Fruit fly (Drosophila melanogaster): Measurements from ENCODE around the gene CG11164.

Gene CG11164

dm6 chrX:13630290-13630900 lies 37.4 kb upstream of the CG11164 start (continued):
- no peak for TF ChIP-seq fd85E (GFP tag; optimal IDR thresholded peaks at IDR 0.05)
- TF ChIP-seq CG8632 (GFP tag; optimal IDR thresholded peaks at IDR 0.05), result peak; percentile 34
- TF ChIP-seq Sox102F (GFP tag; optimal IDR thresholded peaks at IDR 0.05), result peak; percentile 40
- peak; percentile 51 for TF ChIP-seq Met (GFP tag; optimal IDR thresholded peaks at IDR 0.05)
- peak; percentile 62 for TF ChIP-seq lz (GFP tag; optimal IDR thresholded peaks at IDR 0.05)
- TF ChIP-seq CG6276 (GFP tag; optimal IDR thresholded peaks at IDR 0.05), result no peak
- TF ChIP-seq pdm3 (GFP tag; optimal IDR thresholded peaks at IDR 0.05), result peak; percentile 54
- TF ChIP-seq acj6 (GFP tag; optimal IDR thresholded peaks at IDR 0.05), result peak; percentile 31
- TF ChIP-seq CG3919 (GFP tag; optimal IDR thresholded peaks at IDR 0.05), result peak; percentile 46
- no peak for TF ChIP-seq spab (GFP tag; optimal IDR thresholded peaks at IDR 0.05)
- TF ChIP-seq cyc (GFP tag; optimal IDR thresholded peaks at IDR 0.05), result peak; percentile 58
- peak; percentile 36 for TF ChIP-seq Eip75B (GFP tag; optimal IDR thresholded peaks at IDR 0.05)
- peak; percentile 66 for TF ChIP-seq esn (GFP tag; optimal IDR thresholded peaks at IDR 0.05)
- TF ChIP-seq CG3032 (tag; optimal IDR thresholded peaks at IDR 0.05), result no peak
- TF ChIP-seq Hr39 (GFP tag; optimal IDR thresholded peaks at IDR 0.05), result peak; percentile 65
- peak; percentile 43 for TF ChIP-seq CG32006 (GFP tag; optimal IDR thresholded peaks at IDR 0.05)
- TF ChIP-seq salr (GFP tag; optimal IDR thresholded peaks at IDR 0.05), result no peak
- TF ChIP-seq CG8319 (GFP tag; optimal IDR thresholded peaks at IDR 0.05), result peak; percentile 17
- no peak for TF ChIP-seq CG11294 (GFP tag; IDR thresholded peaks at IDR 0.05)
- TF ChIP-seq ss (GFP tag; optimal IDR thresholded peaks at IDR 0.05), result no peak
- TF ChIP-seq CG11762 (GFP tag; optimal IDR thresholded peaks at IDR 0.05; ENCODE audit: insufficient read depth), result peak; percentile 2
- TF ChIP-seq fd59A (GFP tag; optimal IDR thresholded peaks at IDR 0.05), result no peak
- TF ChIP-seq Blimp-1 (GFP tag; optimal IDR thresholded peaks at IDR 0.05), result no peak
- peak; percentile 85 for TF ChIP-seq svp (GFP tag)
- no peak for TF ChIP-seq Gug (GFP tag; IDR thresholded peaks at IDR 0.05)
- peak; percentile 30 for TF ChIP-seq Sox14 (GFP tag; optimal IDR thresholded peaks at IDR 0.05)
- peak; percentile 49; the same call in 1 of the 2 replicates for TF ChIP-seq CG15336 (GFP tag; IDR thresholded peaks at IDR 0.05)
- no peak for TF ChIP-seq CG16779 (tag; optimal IDR thresholded peaks at IDR 0.05)
- 0 out of 3 replicates have a peak, but pooled peaks have one; percentile 31 for TF ChIP-seq CG8119 (GFP tag; IDR thresholded peaks at IDR 0.05)

dm6 chrX:13632606-13633005 lies 35.2 kb upstream of the CG11164 start:
- TF ChIP-seq salr (GFP tag; optimal IDR thresholded peaks at IDR 0.05) (no peak), fkh (GFP tag; optimal IDR thresholded peaks at IDR 0.05) (peak; percentile 78)

- TF ChIP-seq fkh (GFP tag; optimal IDR thresholded peaks at IDR 0.05) (peak; percentile 35), CG3919 (GFP tag; optimal IDR thresholded peaks at IDR 0.05) (no peak)
Measured at dm6 chrX:13633298-13633891, 34.4 kb upstream of the CG11164 start.

dm6 chrX:13634254-13634999 lies 33.4 kb upstream of the CG11164 start:
- TF ChIP-seq Eip93F (GFP tag; optimal IDR thresholded peaks at IDR 0.05), result no peak
- TF ChIP-seq fkh (GFP tag; optimal IDR thresholded peaks at IDR 0.05), result peak; percentile 92
- TF ChIP-seq Eip78C (GFP tag), result peak; percentile 71
- TF ChIP-seq CG4318 (GFP tag; optimal IDR thresholded peaks at IDR 0.05), result no peak
- TF ChIP-seq CG3919 (GFP tag; optimal IDR thresholded peaks at IDR 0.05), result peak; percentile 8
- peak; percentile 16 for TF ChIP-seq Sox15 (GFP tag; optimal IDR thresholded peaks at IDR 0.05)
- TF ChIP-seq ss (GFP tag; optimal IDR thresholded peaks at IDR 0.05), result no peak
- TF ChIP-seq CG8632 (GFP tag; optimal IDR thresholded peaks at IDR 0.05), result peak; percentile 19
- TF ChIP-seq CG6276 (GFP tag; optimal IDR thresholded peaks at IDR 0.05), result no peak
- peak; percentile 46 for TF ChIP-seq pdm3 (GFP tag; optimal IDR thresholded peaks at IDR 0.05)
- peak in 1 of 2 experiments; percentile 33 for TF ChIP-seq salr (GFP tag; optimal IDR thresholded peaks at IDR 0.05)
- peak; percentile 39 for TF ChIP-seq lz (GFP tag; optimal IDR thresholded peaks at IDR 0.05)
- peak; percentile 14 for TF ChIP-seq acj6 (GFP tag; optimal IDR thresholded peaks at IDR 0.05)
- no peak; the same call in 1 of the 2 replicates for TF ChIP-seq CG11294 (GFP tag; IDR thresholded peaks at IDR 0.05)
- peak; percentile 8 for TF ChIP-seq CG34406 (GFP tag; optimal IDR thresholded peaks at IDR 0.05)
- TF ChIP-seq dac (GFP tag; optimal IDR thresholded peaks at IDR 0.05), result no peak
- TF ChIP-seq Eip75B (GFP tag; optimal IDR thresholded peaks at IDR 0.05), result peak; percentile 47
- TF ChIP-seq CG6808 (GFP tag; optimal IDR thresholded peaks at IDR 0.05), result no peak
- no peak for TF ChIP-seq fd85E (GFP tag; optimal IDR thresholded peaks at IDR 0.05)
- no peak; the same call in 1 of the 2 replicates for TF ChIP-seq CG15336 (GFP tag; IDR thresholded peaks at IDR 0.05)
- TF ChIP-seq CG1621 (tag; optimal IDR thresholded peaks at IDR 0.05), result no peak
- no peak for TF ChIP-seq Ets96B (tag; optimal IDR thresholded peaks at IDR 0.05)
- peak; percentile 40 for TF ChIP-seq Sox102F (GFP tag; optimal IDR thresholded peaks at IDR 0.05)
- TF ChIP-seq CG16779 (tag; optimal IDR thresholded peaks at IDR 0.05), result no peak
- TF ChIP-seq CG6792 (GFP tag; optimal IDR thresholded peaks at IDR 0.05), result peak; percentile 21
- peak; percentile 4 for TF ChIP-seq Blimp-1 (GFP tag; optimal IDR thresholded peaks at IDR 0.05)
